Fruit fly (Drosophila melanogaster) whole organism: ENCODE data around the gene nAChRalpha6.

ENCODE experiments used
- CG8478 ChIP-seq: fragments of >200 bp; optimal IDR thresholded peaks from 2 replicates; lab custom pipeline; 2018; ENCODE audit warnings: inconsistent platforms
- Dll ChIP-seq: fragments of >200 bp; optimal IDR thresholded peaks from 2 replicates; lab custom pipeline; 2017
- pan ChIP-seq: fragments of >200 bp; optimal IDR thresholded peaks from 2 replicates; lab custom pipeline; 2017
- psq ChIP-seq: fragments of >200 bp; optimal IDR thresholded peaks from 2 replicates; lab custom pipeline; 2017
- usp ChIP-seq: fragments of >200 bp; optimal IDR thresholded peaks from 2 replicates; lab custom pipeline; 2017; ENCODE audit warnings: missing biosample characterization, missing genetic modification characterization, mixed read lengths

DNA sequence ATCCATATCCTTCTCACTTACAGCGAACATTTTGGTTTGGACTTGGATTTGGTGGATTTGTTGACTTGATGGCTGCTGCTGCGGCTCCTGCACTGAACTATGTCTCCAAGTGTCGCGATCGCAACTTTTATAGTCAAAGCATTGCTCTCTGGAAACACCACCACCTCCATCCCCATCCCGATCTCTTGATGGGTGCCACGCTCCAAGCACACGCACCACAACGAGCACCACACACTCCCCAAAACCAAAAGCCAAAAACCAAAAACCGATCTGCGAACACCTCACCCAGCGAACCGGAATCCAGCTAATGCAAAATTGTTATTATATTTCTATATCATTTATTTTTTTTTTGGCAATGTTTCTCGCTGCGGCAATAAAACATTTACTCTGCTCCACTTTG is 47.0 kb upstream of the nAChRalpha6 start, which contains the start of gene Cpr30F:
- no peak for TF ChIP-seq psq (lab: Kevin White, UChicago)
- no peak for TF ChIP-seq usp (GFP tag; lab: Kevin White, UChicago)
- TF ChIP-seq Dll (lab: Kevin White, UChicago), result no peak
- no peak for TF ChIP-seq pan (lab: Kevin White, UChicago)
- TF ChIP-seq CG8478 (lab: Kevin White, UChicago), result no peak
